Worm (Caenorhabditis elegans) whole organism, late embryonic: ENCODE results near the gene tag-10.

Experiments
- hlh-30 ChIP-seq: sonication (generic microtip); optimal IDR thresholded peaks from 2 replicates; lab custom pipeline; 2017; ENCODE audit warnings: antibody characterized with exemption, missing genetic modification characterization, missing compliant biosample characterization; ENCODE audit not compliant: insufficient read depth
- unc-3 ChIP-seq, 2 experiments: fragments of 200-800 bp in 1 of 2; sonication (Bioruptor generic) in 1 of 2; sonication (generic microtip) in 1 of 2; conservative IDR thresholded peaks in 1 of 2; optimal IDR thresholded peaks in 1 of 2; 2 replicates each; pipeline versions ENCODE4 v1.3.6 to Lab custom; 2016 to 2022; ENCODE audit warnings: missing compliant biosample characterization in 2 of 2, missing genetic modification characterization in 2 of 2, missing genetic modification reagents in 1 of 2

- TF ChIP-seq unc-3 (GFP tag; conservative IDR thresholded peaks at IDR 0.05; lab: Robert Waterston, UW): no peak
- no peak for TF ChIP-seq unc-3 (tag; optimal IDR thresholded peaks at IDR 0.05; lab: Kevin White, UChicago)
- no peak for TF ChIP-seq hlh-30 (tag; lab: Kevin White, UChicago)
These were observed 21.2 kb upstream of the tag-10 start, which contains the start of gene gst-24 for ce11 chrII:13611186-13611585.
